Worm (Caenorhabditis elegans) whole organism, L4/young adult: ENCODE data around the gene marg-1.

Source experiments
- W03F9.2 ChIP-seq: fragments of 150-350 bp; optimal IDR thresholded peaks from 2 replicates; lab custom pipeline; 2014; ENCODE audit warnings: missing biosample characterization, missing genetic modification characterization
- him-1 ChIP-seq: sonication (generic microtip); optimal IDR thresholded peaks from 2 replicates; lab custom pipeline; 2016; ENCODE audit warnings: missing genotype, missing genetic modification reagents, missing genetic modification characterization, missing compliant biosample characterization

DNA sequence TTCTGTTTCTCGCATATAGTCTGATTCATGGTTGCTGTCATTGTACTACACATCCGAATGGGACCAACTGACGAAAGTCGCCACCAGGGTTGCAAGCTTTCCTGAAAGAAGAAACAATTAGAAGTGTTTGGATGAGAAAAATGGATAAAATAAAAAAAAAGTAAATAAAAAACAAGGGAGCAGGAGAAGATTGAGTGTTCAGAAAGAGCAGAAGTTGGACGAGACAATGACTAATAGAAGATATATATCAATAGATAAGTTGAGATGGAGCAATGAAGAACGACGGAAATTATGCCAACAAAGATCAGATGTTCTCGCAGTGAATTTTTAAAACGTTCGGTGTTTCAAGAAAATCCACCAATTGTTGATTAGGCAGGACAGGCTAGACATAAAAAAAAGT is 45.9 kb upstream of the marg-1 start, which contains the start of gene fkh-9:
- TF ChIP-seq W03F9.2 (tag; lab: Kevin White, UChicago) (no peak), him-1 (tag; lab: Kevin White, UChicago) (no peak)
